Worm (Caenorhabditis elegans) whole organism, young adult: Measurements from ENCODE around the gene C13A2.9.

Experiments
- B0261.1 ChIP-seq: sonication (generic microtip); optimal IDR thresholded peaks from 2 replicates; lab custom pipeline; 2016; ENCODE audit warnings: mild to moderate bottlenecking, missing genetic modification characterization, moderate library complexity, missing compliant biosample characterization
- B0336.3 ChIP-seq: fragments of 200-800 bp; sonication (Bioruptor generic); IDR thresholded peaks from 2 replicates; pipeline ENCODE4 v1.3.6; 2022; ENCODE audit warnings: missing genetic modification characterization, missing compliant biosample characterization
- C06A6.2 ChIP-seq: fragments of 200-800 bp; sonication (Bioruptor generic); conservative IDR thresholded peaks from 2 replicates; pipeline ENCODE4 v1.3.6; 2022; ENCODE audit warnings: missing genetic modification characterization, missing compliant biosample characterization
- D2030.7 ChIP-seq: fragments of 200-800 bp; sonication (Bioruptor generic); IDR thresholded peaks from 2 replicates; pipeline ENCODE4 v1.3.6; 2022; ENCODE audit warnings: missing genetic modification reagents, missing genetic modification characterization, missing compliant biosample characterization
- K11D2.4 ChIP-seq: fragments of 200-800 bp; sonication (Bioruptor generic); IDR thresholded peaks from 2 replicates; pipeline ENCODE4 v1.3.6; 2022; ENCODE audit warnings: missing genetic modification reagents, missing genetic modification characterization, missing compliant biosample characterization
- T07F8.4 ChIP-seq: sonication (generic microtip); optimal IDR thresholded peaks from 2 replicates; lab custom pipeline; 2016; ENCODE audit warnings: mild to moderate bottlenecking, missing genetic modification characterization, moderate library complexity, missing compliant biosample characterization
- Y79H2A.3 ChIP-seq: fragments of 200-800 bp; sonication (Bioruptor generic); conservative IDR thresholded peaks from 2 replicates; pipeline ENCODE4 v1.3.6; 2022; ENCODE audit warnings: missing genetic modification reagents, missing genetic modification characterization, missing compliant biosample characterization
- ZK185.1 ChIP-seq: sonication (generic microtip); optimal IDR thresholded peaks from 2 replicates; lab custom pipeline; 2016; ENCODE audit warnings: mild to moderate bottlenecking, missing genetic modification characterization, missing compliant biosample characterization; ENCODE audit not compliant: poor library complexity, severe bottlenecking
- atf-7 ChIP-seq: sonication (generic microtip); optimal IDR thresholded peaks from 2 replicates; lab custom pipeline; 2017; ENCODE audit warnings: mild to moderate bottlenecking, missing genetic modification characterization, missing compliant biosample characterization
- athp-1 ChIP-seq: sonication (generic microtip); optimal IDR thresholded peaks from 2 replicates; lab custom pipeline; 2017; ENCODE audit warnings: mild to moderate bottlenecking, missing genetic modification characterization, missing compliant biosample characterization
- attf-6 ChIP-seq: fragments of 200-800 bp; sonication (Bioruptor generic); IDR thresholded peaks from 2 replicates; pipeline ENCODE4 v1.3.6; 2022; ENCODE audit warnings: missing genetic modification reagents, missing genetic modification characterization, missing compliant biosample characterization
- cebp-1 ChIP-seq, 2 experiments: fragments of 200-800 bp in 1 of 2; sonication (Bioruptor generic) in 1 of 2; sonication (generic microtip) in 1 of 2; IDR thresholded peaks in 1 of 2; optimal IDR thresholded peaks in 1 of 2; 2 replicates each; pipeline versions ENCODE4 v1.3.6 to Lab custom; 2017 to 2022; ENCODE audit warnings: missing compliant biosample characterization in 2 of 2, missing genetic modification characterization in 2 of 2, mild to moderate bottlenecking in 1 of 2, missing genetic modification reagents in 1 of 2, moderate library complexity in 1 of 2
- cebp-2 ChIP-seq: fragments of 200-800 bp; sonication (Bioruptor generic); IDR thresholded peaks from 2 replicates; pipeline ENCODE4 v1.3.6; 2022; ENCODE audit warnings: missing genetic modification characterization, missing compliant biosample characterization
- ceh-40 ChIP-seq: fragments of 200-800 bp; sonication (Bioruptor generic); IDR thresholded peaks from 2 replicates; pipeline ENCODE4 v1.3.6; 2022; ENCODE audit warnings: missing genetic modification characterization, missing compliant biosample characterization
- chd-7 ChIP-seq: sonication (generic microtip); optimal IDR thresholded peaks from 2 replicates; lab custom pipeline; 2016; ENCODE audit warnings: mild to moderate bottlenecking, missing genetic modification characterization, moderate library complexity, missing compliant biosample characterization
- dpl-1 ChIP-seq: fragments of 150-350 bp; optimal IDR thresholded peaks from 2 replicates; lab custom pipeline; 2014; ENCODE audit warnings: missing biosample characterization, missing genetic modification reagents, missing genetic modification characterization
- him-1 ChIP-seq: sonication (generic microtip); optimal IDR thresholded peaks from 2 replicates; lab custom pipeline; 2016; ENCODE audit warnings: missing genotype, missing genetic modification reagents, missing genetic modification characterization, missing compliant biosample characterization
- hmg-1.2 ChIP-seq: fragments of 200-800 bp; sonication (Bioruptor generic); IDR thresholded peaks from 2 replicates; pipeline ENCODE4 v1.3.6; 2022; ENCODE audit warnings: missing genetic modification reagents, missing genetic modification characterization, missing compliant biosample characterization
- mel-28 ChIP-seq: sonication (generic microtip); optimal IDR thresholded peaks from 2 replicates; lab custom pipeline; 2016; ENCODE audit warnings: borderline replicate concordance, mild to moderate bottlenecking, missing genetic modification characterization, missing compliant biosample characterization
- nfyb-1 ChIP-seq: fragments of 200-800 bp; sonication (Bioruptor generic); IDR thresholded peaks from 2 replicates; pipeline ENCODE4 v1.3.6; 2022; ENCODE audit warnings: missing genetic modification reagents, missing genetic modification characterization, missing compliant biosample characterization
- nhr-120 ChIP-seq: fragments of 200-800 bp; sonication (Bioruptor generic); IDR thresholded peaks from 2 replicates; pipeline ENCODE4 v1.3.6; 2022; ENCODE audit warnings: missing genetic modification characterization, missing compliant biosample characterization
- nhr-80 ChIP-seq: sonication (generic microtip); optimal IDR thresholded peaks from 2 replicates; lab custom pipeline; 2016; ENCODE audit warnings: missing genetic modification characterization, missing compliant biosample characterization
- pbrm-1 ChIP-seq: fragments of 200-800 bp; sonication (Bioruptor generic); IDR thresholded peaks from 2 replicates; pipeline ENCODE4 v1.3.6; 2022; ENCODE audit warnings: missing genetic modification reagents, missing genetic modification characterization, missing compliant biosample characterization
- pha-4 ChIP-seq: fragments of 150-350 bp; sonication (generic microtip); optimal IDR thresholded peaks from 2 replicates; lab custom pipeline; 2014; ENCODE audit warnings: missing biosample characterization, missing genetic modification reagents, missing genetic modification characterization
- sea-2 ChIP-seq: fragments of 200-800 bp; sonication (Bioruptor generic); IDR thresholded peaks from 2 replicates; pipeline ENCODE4 v1.3.6; 2022; ENCODE audit warnings: missing genetic modification characterization, missing compliant biosample characterization
- sptf-2 ChIP-seq: fragments of 200-800 bp; sonication (Bioruptor generic); optimal IDR thresholded peaks from 2 replicates; lab custom pipeline; 2018; ENCODE audit warnings: mild to moderate bottlenecking, missing genetic modification characterization, missing compliant biosample characterization
- tbx-9 ChIP-seq: sonication (generic microtip); optimal IDR thresholded peaks from 2 replicates; lab custom pipeline; 2016; ENCODE audit warnings: borderline replicate concordance, missing genetic modification characterization, inconsistent platforms, missing compliant biosample characterization
- tlf-1 ChIP-seq: fragments of 200-800 bp; sonication (Bioruptor generic); optimal IDR thresholded peaks from 2 replicates; lab custom pipeline; 2018; ENCODE audit warnings: mild to moderate bottlenecking, missing genetic modification characterization, missing compliant biosample characterization
- unc-62 ChIP-seq: fragments of 150-350 bp; optimal IDR thresholded peaks from 2 replicates; lab custom pipeline; 2014; ENCODE audit warnings: missing biosample characterization, missing genetic modification reagents, missing genetic modification characterization
- xnd-1 ChIP-seq: sonication (generic microtip); optimal IDR thresholded peaks from 2 replicates; lab custom pipeline; 2016; ENCODE audit warnings: missing genotype, missing genetic modification reagents, missing genetic modification characterization, missing compliant biosample characterization
- zim-3 ChIP-seq: sonication (generic microtip); optimal IDR thresholded peaks from 2 replicates; lab custom pipeline; 2017; ENCODE audit warnings: mild to moderate bottlenecking, missing genetic modification characterization, moderate library complexity, missing compliant biosample characterization
- ztf-18 ChIP-seq: sonication (generic microtip); optimal IDR thresholded peaks from 2 replicates; lab custom pipeline; 2016; ENCODE audit warnings: missing genotype, mild to moderate bottlenecking, missing genetic modification characterization, missing compliant biosample characterization
- ztf-22 ChIP-seq: fragments of 200-800 bp; sonication (Bioruptor generic); optimal IDR thresholded peaks from 2 replicates; lab custom pipeline; 2018; ENCODE audit warnings: mild to moderate bottlenecking, missing genetic modification characterization, moderate library complexity, missing compliant biosample characterization
- ztf-25 ChIP-seq: fragments of 200-800 bp; sonication (Bioruptor generic); IDR thresholded peaks from 2 replicates; pipeline ENCODE4 v1.3.6; 2022; ENCODE audit warnings: missing genetic modification reagents, missing genetic modification characterization, missing compliant biosample characterization
- ztf-28 ChIP-seq: fragments of 200-800 bp; sonication (Bioruptor generic); IDR thresholded peaks from 2 replicates; pipeline ENCODE4 v1.3.6; 2022; ENCODE audit warnings: missing genetic modification reagents, missing genetic modification characterization, missing compliant biosample characterization

C13A2.9 gene

ce11 chrV:7282037-7282436 is 18.1 kb upstream of the C13A2.9 start, which contains the start of gene C13A2.3 (continued):
- TF ChIP-seq ZK185.1 = no peak

ce11 chrV:7279090-7279489 is 15.1 kb upstream of the C13A2.9 start, which contains the start of gene C13A2.4:
Gene C13A2.4, plus strand, starts transcription at chrV:7279390.
- TF ChIP-seq unc-62 (GFP tag; lab: Kevin White, UChicago) = no peak
- no peak for TF ChIP-seq ztf-25 (GFP tag; lab: Robert Waterston, UW)
- TF ChIP-seq, all 124 proteins: peak for 0

ce11 chrV:7275491-7275890 is 11.5 kb upstream of the C13A2.9 start, which contains the start of gene C13A2.5:
Gene C13A2.5, plus strand, starts transcription at chrV:7275791.
- TF ChIP-seq dpl-1 (GFP tag; lab: Kevin White, UChicago) = no peak
- TF ChIP-seq ztf-28 (GFP tag; lab: Robert Waterston, UW) = no peak
- TF ChIP-seq unc-62 (GFP tag; lab: Kevin White, UChicago) = no peak
- no peak for TF ChIP-seq ceh-40 (GFP tag; lab: Robert Waterston, UW)
- TF ChIP-seq ztf-18 (tag; lab: Kevin White, UChicago) = no peak
- no peak for TF ChIP-seq athp-1 (tag; lab: Kevin White, UChicago)
- TF ChIP-seq ztf-25 (GFP tag; lab: Robert Waterston, UW) = no peak

ce11 chrV:7274992-7275391 is 11.1 kb upstream of the C13A2.9 start, which contains the start of gene C13A2.10:
Gene C13A2.10, minus strand, starts transcription at chrV:7275092.
- TF ChIP-seq nhr-80 (tag; lab: Kevin White, UChicago) (no peak), sea-2 (GFP tag; lab: Robert Waterston, UW) (no peak)

- TF ChIP-seq ceh-40 (GFP tag; lab: Robert Waterston, UW) = no peak
- TF ChIP-seq pbrm-1 (GFP tag; lab: Robert Waterston, UW) = no peak
- no peak for TF ChIP-seq nfyb-1 (GFP tag; lab: Robert Waterston, UW)
- TF ChIP-seq D2030.7 (GFP tag; lab: Robert Waterston, UW) = no peak
- TF ChIP-seq B0261.1 (tag; lab: Kevin White, UChicago) = no peak
- no peak for TF ChIP-seq B0336.3 (GFP tag; lab: Robert Waterston, UW)
- no peak for TF ChIP-seq C06A6.2 (GFP tag; lab: Robert Waterston, UW)
- TF ChIP-seq cebp-1 (GFP tag; IDR thresholded peaks at IDR 0.05; lab: Robert Waterston, UW) = no peak
- no peak for TF ChIP-seq cebp-1 (tag; optimal IDR thresholded peaks at IDR 0.05; lab: Kevin White, UChicago)
- no peak for TF ChIP-seq attf-6 (GFP tag; lab: Robert Waterston, UW)
- TF ChIP-seq tlf-1 (GFP tag; lab: Kevin White, UChicago) = no peak
- TF ChIP-seq pha-4 = no peak
- no peak for TF ChIP-seq xnd-1 (tag; lab: Kevin White, UChicago)
- TF ChIP-seq sptf-2 = no peak
- no peak for TF ChIP-seq atf-7 (tag; lab: Kevin White, UChicago)
- TF ChIP-seq ztf-22 (GFP tag; lab: Kevin White, UChicago) = no peak
Measured at ce11 chrV:7269399-7269798, 5.5 kb upstream of the C13A2.9 start, which contains the start of gene C13A2.6. Gene C13A2.6, plus strand, starts transcription at chrV:7269699.

DNA sequence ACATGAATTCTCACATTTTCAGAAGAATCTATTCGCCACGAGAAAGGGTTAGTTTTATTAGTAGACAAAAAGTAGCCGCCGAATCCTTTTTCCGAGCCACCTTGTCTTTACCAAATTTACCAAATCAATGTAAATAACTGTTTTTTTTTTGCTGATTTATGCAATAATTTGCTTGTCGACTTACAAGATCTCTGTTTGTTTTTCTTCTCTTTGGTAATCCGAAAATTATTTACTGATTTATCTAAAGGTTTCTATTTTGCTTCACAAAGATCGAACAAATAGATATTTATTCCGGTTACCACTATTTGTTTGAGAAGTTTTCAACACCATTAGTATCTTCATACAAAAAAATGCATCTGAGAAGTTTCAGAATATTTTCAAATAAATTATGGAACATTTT is 2.1 kb upstream of the C13A2.9 start, which contains the start of gene C13A2.7:
TSS of gene C13A2.7 (plus strand) at position 301 of the 400 bp plus-strand sequence.
- no peak for TF ChIP-seq hmg-1.2 (GFP tag; lab: Robert Waterston, UW)
- TF ChIP-seq Y79H2A.3 = no peak
- no peak for TF ChIP-seq T07F8.4 (tag; lab: Kevin White, UChicago)
- no peak for TF ChIP-seq him-1 (tag; lab: Kevin White, UChicago)
- TF ChIP-seq nhr-120 (GFP tag; lab: Robert Waterston, UW) = no peak
- no peak for TF ChIP-seq cebp-2 (GFP tag; lab: Robert Waterston, UW)
- TF ChIP-seq pbrm-1 (GFP tag; lab: Robert Waterston, UW) = no peak
- TF ChIP-seq attf-6 (GFP tag; lab: Robert Waterston, UW) = no peak
- no peak for TF ChIP-seq zim-3 (tag; lab: Kevin White, UChicago)
- no peak for TF ChIP-seq tbx-9 (tag; lab: Kevin White, UChicago)
- TF ChIP-seq K11D2.4 (GFP tag; lab: Robert Waterston, UW) = no peak
- no peak for TF ChIP-seq chd-7 (tag; lab: Kevin White, UChicago)
- no peak for TF ChIP-seq mel-28 (tag; lab: Kevin White, UChicago)
